Fruit fly (Drosophila melanogaster) whole organism, embryonic: Measurements from ENCODE around the gene DIP-eta.

ENCODE experiments used
- CG11456 ChIP-seq: fragments of 200-800 bp; sonication (Bioruptor generic); IDR thresholded peaks from 3 replicates; pipeline ENCODE4 v1.3.6; 2022; ENCODE audit warnings: missing biosample characterization, missing genetic modification characterization
- CG12659 ChIP-seq: fragments of 200-800 bp; sonication (Bioruptor generic); optimal IDR thresholded peaks from 3 replicates; lab custom pipeline; 2017; ENCODE audit warnings: mild to moderate bottlenecking, missing biosample characterization, missing genetic modification reagents, missing genetic modification characterization
- CG14860 ChIP-seq: fragments of 200-800 bp; sonication (Bioruptor generic); IDR thresholded peaks from 3 replicates; pipeline ENCODE4 v1.3.6; 2022; ENCODE audit warnings: missing biosample characterization, missing genetic modification characterization; ENCODE audit not compliant: partially characterized antibody
- CG17568 ChIP-seq: fragments of 200-800 bp; sonication (Bioruptor generic); optimal IDR thresholded peaks from 2 replicates; lab custom pipeline; 2018; ENCODE audit warnings: missing biosample characterization, mild to moderate bottlenecking, missing genetic modification characterization, moderate library complexity
- CG17829 ChIP-seq: fragments of 200-800 bp; optimal IDR thresholded peaks from 2 replicates; lab custom pipeline; 2019; ENCODE audit warnings: missing biosample characterization, mild to moderate bottlenecking, missing genetic modification characterization, moderate library complexity
- CG1832 ChIP-seq: fragments of 200-800 bp; sonication (Bioruptor generic); optimal IDR thresholded peaks from 2 replicates; lab custom pipeline; 2017; ENCODE audit warnings: missing biosample characterization, mild to moderate bottlenecking, missing genetic modification characterization, inconsistent platforms
- CG2678 ChIP-seq: fragments of 200-800 bp; sonication (Bioruptor generic); optimal IDR thresholded peaks from 3 replicates; lab custom pipeline; 2019; ENCODE audit warnings: missing biosample characterization, mild to moderate bottlenecking, missing genetic modification characterization, moderate library complexity
- CG31365 ChIP-seq: fragments of 200-800 bp; sonication (Bioruptor generic); optimal IDR thresholded peaks from 2 replicates; lab custom pipeline; 2018; ENCODE audit warnings: missing biosample characterization, mild to moderate bottlenecking, missing genetic modification characterization
- CG31441 ChIP-seq: fragments of 200-800 bp; sonication (Bioruptor generic); IDR thresholded peaks from 2 replicates; pipeline ENCODE4 v1.3.6; 2022; ENCODE audit warnings: missing biosample characterization, missing genetic modification characterization
- CG32772 ChIP-seq: fragments of 200-800 bp; sonication (Bioruptor generic); IDR thresholded peaks from 2 replicates; pipeline ENCODE4 v1.3.6; 2022; ENCODE audit warnings: missing biosample characterization, missing genetic modification characterization
- CG3726 ChIP-seq: fragments of 200-800 bp; sonication (Bioruptor generic); IDR thresholded peaks from 3 replicates; pipeline ENCODE4, ENCODE4 v1.3.6; 2022; ENCODE audit warnings: missing biosample characterization, missing genetic modification characterization
- CG4707 ChIP-seq: fragments of 200-800 bp; sonication (Bioruptor generic); optimal IDR thresholded peaks from 2 replicates; lab custom pipeline; 2018; ENCODE audit warnings: missing biosample characterization, mild to moderate bottlenecking, missing genetic modification characterization, moderate library complexity
- CG4820 ChIP-seq: fragments of 200-800 bp; sonication (Bioruptor generic); optimal IDR thresholded peaks from 3 replicates; lab custom pipeline; 2016; ENCODE audit warnings: missing biosample characterization, missing genetic modification characterization
- CG5953 ChIP-seq: fragments of 200-800 bp; sonication (Bioruptor generic); IDR thresholded peaks from 2 replicates; pipeline ENCODE4 v1.3.6; 2022; ENCODE audit warnings: missing biosample characterization, missing genetic modification characterization
- CG7839 ChIP-seq: fragments of 200-800 bp; sonication (Bioruptor generic); optimal IDR thresholded peaks from 3 replicates; lab custom pipeline; 2018; ENCODE audit warnings: missing biosample characterization, mild to moderate bottlenecking, missing genetic modification characterization, moderate library complexity
- CG8944 ChIP-seq: fragments of 200-800 bp; sonication (Bioruptor generic); optimal IDR thresholded peaks from 3 replicates; lab custom pipeline; 2016; ENCODE audit warnings: missing biosample characterization, missing genetic modification characterization
- Camta ChIP-seq: fragments of 200-800 bp; sonication (Bioruptor generic); optimal IDR thresholded peaks from 2 replicates; lab custom pipeline; 2016; ENCODE audit warnings: missing biosample characterization, missing genetic modification characterization
- Dip3 ChIP-seq: fragments of 200-800 bp; sonication (Bioruptor generic); optimal IDR thresholded peaks from 3 replicates; lab custom pipeline; 2016; ENCODE audit warnings: missing biosample characterization, missing genetic modification characterization
- E2f2 ChIP-seq: fragments of 200-800 bp; sonication (Bioruptor generic); IDR thresholded peaks from 2 replicates; pipeline ENCODE4 v1.3.6; 2022; ENCODE audit warnings: missing biosample characterization, missing genetic modification characterization
- Fer3 ChIP-seq: fragments of 200-800 bp; sonication (Bioruptor generic); optimal IDR thresholded peaks from 2 replicates; lab custom pipeline; 2018; ENCODE audit warnings: missing biosample characterization, mild to moderate bottlenecking, missing genetic modification characterization, moderate library complexity
- H15 ChIP-seq: fragments of 200-800 bp; sonication (Bioruptor generic); IDR thresholded peaks from 3 replicates; pipeline ENCODE4 v1.3.6; 2022; ENCODE audit warnings: missing biosample characterization, missing genetic modification characterization
- HLH3B ChIP-seq: fragments of 200-800 bp; sonication (Bioruptor generic); IDR thresholded peaks from 2 replicates; pipeline ENCODE4 v1.3.6; 2022; ENCODE audit warnings: missing biosample characterization, missing genetic modification characterization
- Hr51 ChIP-seq, 2 experiments: fragments of 200-800 bp; sonication (Bioruptor generic); optimal IDR thresholded peaks; 2 replicates in 1 of 2; 3 replicates in 1 of 2; lab custom pipeline; 2016 to 2018; ENCODE audit warnings: missing biosample characterization in 2 of 2, missing genetic modification characterization in 2 of 2, mild to moderate bottlenecking in 1 of 2, moderate library complexity in 1 of 2
- Mrtf ChIP-seq: fragments of 200-800 bp; sonication (Bioruptor generic); IDR thresholded peaks from 3 replicates; pipeline ENCODE4 v1.3.6; 2022; ENCODE audit warnings: missing biosample characterization, missing genetic modification characterization
- Nf-YA ChIP-seq: fragments of 200-800 bp; sonication (Bioruptor generic); IDR thresholded peaks from 2 replicates; pipeline ENCODE4 v1.3.6; 2022; ENCODE audit warnings: missing biosample characterization, missing genetic modification characterization
- Oaz ChIP-seq: fragments of 200-800 bp; sonication (Bioruptor generic); IDR thresholded peaks from 2 replicates; pipeline ENCODE4 v1.3.6; 2022; ENCODE audit warnings: missing biosample characterization, missing genetic modification characterization
- Poxn ChIP-seq: fragments of 200-800 bp; sonication (Bioruptor generic); IDR thresholded peaks from 2 replicates; pipeline ENCODE4 v1.3.6; 2022; ENCODE audit warnings: missing biosample characterization, missing genetic modification characterization
- Ssrp ChIP-seq: fragments of 200-800 bp; sonication (Bioruptor generic); optimal IDR thresholded peaks from 2 replicates; lab custom pipeline; 2018; ENCODE audit warnings: missing biosample characterization, mild to moderate bottlenecking, missing genetic modification characterization, moderate library complexity
- ara ChIP-seq: fragments of 200-800 bp; sonication (Bioruptor generic); IDR thresholded peaks from 2 replicates; pipeline ENCODE4 v1.3.6; 2022; ENCODE audit warnings: missing biosample characterization, missing genetic modification characterization
- bsh ChIP-seq, 2 experiments: fragments of 200-800 bp; sonication (Bioruptor generic); optimal IDR thresholded peaks; 2 replicates each; lab custom pipeline; 2017 to 2018; ENCODE audit warnings: mild to moderate bottlenecking in 2 of 2, missing biosample characterization in 2 of 2, missing genetic modification characterization in 2 of 2, moderate library complexity in 1 of 2
- cato ChIP-seq: fragments of 200-800 bp; sonication (Bioruptor generic); optimal IDR thresholded peaks from 2 replicates; lab custom pipeline; 2016; ENCODE audit warnings: missing biosample characterization, missing genetic modification characterization, borderline replicate concordance
- chn ChIP-seq: fragments of 200-800 bp; sonication (Bioruptor generic); optimal IDR thresholded peaks from 2 replicates; lab custom pipeline; 2016; ENCODE audit warnings: missing biosample characterization, missing genetic modification characterization
- ci ChIP-seq: fragments of 200-800 bp; sonication (Bioruptor generic); IDR thresholded peaks from 3 replicates; pipeline ENCODE4 v1.3.6; 2022; ENCODE audit warnings: missing biosample characterization, missing genetic modification characterization
- dmrt99B ChIP-seq: fragments of 200-800 bp; sonication (Bioruptor generic); optimal IDR thresholded peaks from 2 replicates; lab custom pipeline; 2018; ENCODE audit warnings: missing biosample characterization, mild to moderate bottlenecking, missing genetic modification characterization, moderate library complexity
- ftz-f1 ChIP-seq: fragments of 200-800 bp; sonication (Bioruptor generic); optimal IDR thresholded peaks from 2 replicates; lab custom pipeline; 2016; ENCODE audit warnings: missing biosample characterization, missing genetic modification characterization
- gem ChIP-seq: fragments of 200-800 bp; sonication (Bioruptor generic); optimal IDR thresholded peaks from 2 replicates; lab custom pipeline; 2019; ENCODE audit warnings: missing biosample characterization, mild to moderate bottlenecking, missing genetic modification characterization, moderate library complexity
- grn ChIP-seq: fragments of 200-800 bp; sonication (Bioruptor generic); optimal IDR thresholded peaks from 3 replicates; lab custom pipeline; 2017; ENCODE audit warnings: missing biosample characterization, missing genetic modification characterization
- lab ChIP-seq: fragments of 200-800 bp; sonication (Bioruptor generic); optimal IDR thresholded peaks from 3 replicates; lab custom pipeline; 2017; ENCODE audit warnings: missing biosample characterization, missing genetic modification characterization, mild to moderate bottlenecking, moderate library complexity, missing genetic modification reagents
- pho ChIP-seq: fragments of 200-800 bp; sonication (Bioruptor generic); optimal IDR thresholded peaks from 2 replicates; lab custom pipeline; 2016; ENCODE audit warnings: missing biosample characterization, missing genetic modification characterization
- phol ChIP-seq: fragments of 200-800 bp; sonication (Bioruptor generic); optimal IDR thresholded peaks from 3 replicates; lab custom pipeline; 2018; ENCODE audit warnings: missing biosample characterization, mild to moderate bottlenecking, missing genetic modification characterization, moderate library complexity
- prd ChIP-seq, 3 experiments: fragments of >200 bp in 2 of 3; fragments of 200-800 bp in 1 of 3; sonication (Bioruptor generic) in 1 of 3; optimal IDR thresholded peaks in 2 of 3; IDR thresholded peaks in 1 of 3; 2 replicates in 2 of 3; 3 replicates in 1 of 3; pipeline versions ENCODE4 v1.3.6 to Lab custom; 2017 to 2022; ENCODE audit warnings: missing biosample characterization in 1 of 3, missing genetic modification characterization in 1 of 3
- ranshi ChIP-seq: fragments of 200-800 bp; sonication (Bioruptor generic); IDR thresholded peaks from 2 replicates; pipeline ENCODE4 v1.3.6; 2022; ENCODE audit warnings: missing biosample characterization, missing genetic modification characterization
- row ChIP-seq: fragments of 200-800 bp; sonication (Bioruptor generic); IDR thresholded peaks from 3 replicates; pipeline ENCODE4 v1.3.6; 2022; ENCODE audit warnings: missing biosample characterization, missing genetic modification characterization
- sd ChIP-seq: fragments of 200-800 bp; sonication (Bioruptor generic); optimal IDR thresholded peaks from 3 replicates; lab custom pipeline; 2018; ENCODE audit warnings: missing biosample characterization, mild to moderate bottlenecking, missing genetic modification characterization, moderate library complexity
- unpg ChIP-seq: fragments of 200-800 bp; sonication (Bioruptor generic); optimal IDR thresholded peaks from 3 replicates; lab custom pipeline; 2018; ENCODE audit warnings: missing biosample characterization, mild to moderate bottlenecking, missing genetic modification characterization, moderate library complexity

DIP-eta gene

dm6 chr2L:5567103-5567502 lies 50.6 kb downstream of the DIP-eta start (continued):
- TF ChIP-seq Ssrp (tag; lab: Kevin White, UChicago) (no peak), CG4707 (GFP tag; lab: Kevin White, UChicago) (peak; percentile 30), Fer3 (no peak), CG17829 (tag; lab: Kevin White, UChicago) (no peak), gem (peak; percentile 41), ranshi (GFP tag; lab: Robert Waterston, UW) (peak; percentile 38; the same call in 1 of the 2 replicates), Nf-YA (no peak), ci (GFP tag; lab: Robert Waterston, UW) (no peak), Dip3 (GFP tag; lab: Kevin White, UChicago) (no peak), CG12659 (no peak), ara (GFP tag; lab: Robert Waterston, UW) (no peak), CG14860 (GFP tag; lab: Robert Waterston, UW) (no peak), dmrt99B (peak; percentile 34), sd (tag; lab: Kevin White, UChicago) (no peak), CG5953 (GFP tag; lab: Robert Waterston, UW) (no peak), grn (no peak), CG17568 (GFP tag; lab: Kevin White, UChicago) (no peak), Mrtf (GFP tag; lab: Robert Waterston, UW) (no peak), CG2678 (peak; percentile 20), CG4820 (GFP tag; lab: Kevin White, UChicago) (no peak), unpg (peak; percentile 30), E2f2 (GFP tag; lab: Robert Waterston, UW) (no peak; the same call in 1 of the 2 replicates), CG32772 (GFP tag; lab: Robert Waterston, UW) (0 out of 2 replicates have a peak, but pooled peaks have one; percentile 24), bsh (GFP tag; optimal IDR thresholded peaks at IDR 0.05; lab: Kevin White, UChicago) (peak in 1 of 2 experiments; percentile 20), Hr51 (GFP tag; optimal IDR thresholded peaks at IDR 0.05; lab: Kevin White, UChicago) (peak in 1 of 2 experiments; percentile 12), row (GFP tag; lab: Robert Waterston, UW) (peak; percentile 52; the same call in 2 of the 3 replicates), CG3726 (no peak), Poxn (no peak), CG1832 (GFP tag; lab: Kevin White, UChicago) (no peak), Camta (no peak), chn (GFP tag; lab: Kevin White, UChicago) (no peak), CG31365 (tag; lab: Kevin White, UChicago) (no peak), CG31441 (GFP tag; lab: Robert Waterston, UW) (0 out of 2 replicates have a peak, but pooled peaks have one; percentile 11), H15 (0 out of 3 replicates have a peak, but pooled peaks have one; percentile 35), prd (optimal IDR thresholded peaks at IDR 0.05; lab: Kevin White, UChicago) (no peak), prd (GFP tag; IDR thresholded peaks at IDR 0.05; lab: Robert Waterston, UW) (peak; percentile 40; the same call in 1 of the 3 replicates), lab (GFP tag; lab: Kevin White, UChicago) (peak; percentile 27), cato (GFP tag; lab: Kevin White, UChicago) (no peak), CG11456 (0 out of 3 replicates have a peak, but pooled peaks have one; percentile 43), Oaz (GFP tag; lab: Robert Waterston, UW) (no peak), HLH3B (GFP tag; lab: Robert Waterston, UW) (0 out of 2 replicates have a peak, but pooled peaks have one; percentile 12), pho (GFP tag; lab: Kevin White, UChicago) (no peak), CG7839 (tag; lab: Kevin White, UChicago) (peak; percentile 19), ftz-f1 (GFP tag; lab: Kevin White, UChicago) (no peak), CG8944 (GFP tag; lab: Kevin White, UChicago) (no peak), phol (tag; lab: Kevin White, UChicago) (peak; percentile 4)
- TF ChIP-seq, all 482 proteins: peak for 32
